Worm (Caenorhabditis elegans) whole organism, L4 larva: ENCODE measurements around the gene T19D12.6.
"Not testable (repeated sequence)": the region's sequence is repeated elsewhere in the genome, so short reads cannot be mapped to it uniquely, and the experiment has no call there.

Experiments
- D1046.2 ChIP-seq: fragments of 200-800 bp; sonication (Bioruptor generic); IDR thresholded peaks from 2 replicates; pipeline ENCODE4 v1.3.6; 2022; ENCODE audit warnings: missing genetic modification characterization, missing compliant biosample characterization
- F26F4.8 ChIP-seq: fragments of 200-800 bp; sonication (Bioruptor generic); conservative IDR thresholded peaks from 2 replicates; pipeline ENCODE4 v1.3.6; 2022; ENCODE audit warnings: missing genetic modification characterization, missing compliant biosample characterization
- F37D6.2 ChIP-seq: sonication (generic microtip); optimal IDR thresholded peaks from 2 replicates; lab custom pipeline; 2016; ENCODE audit warnings: mild to moderate bottlenecking, missing genetic modification characterization, missing compliant biosample characterization
- F49E8.2 ChIP-seq: sonication (generic microtip); optimal IDR thresholded peaks from 2 replicates; lab custom pipeline; 2016; ENCODE audit warnings: missing compliant biosample characterization, mild to moderate bottlenecking, missing genetic modification characterization, borderline replicate concordance
- Y105C5A.15 ChIP-seq: fragments of 200-800 bp; sonication (Bioruptor generic); IDR thresholded peaks from 2 replicates; pipeline ENCODE4 v1.3.6; 2022; ENCODE audit warnings: missing genetic modification characterization, missing compliant biosample characterization
- Y5F2A.4 ChIP-seq: fragments of 200-800 bp; sonication (Bioruptor generic); optimal IDR thresholded peaks from 2 replicates; lab custom pipeline; 2018; ENCODE audit warnings: mild to moderate bottlenecking, missing genetic modification characterization, missing compliant biosample characterization
- ZK337.2 ChIP-seq: fragments of 200-800 bp; sonication (Bioruptor generic); IDR thresholded peaks from 2 replicates; pipeline ENCODE4 v1.3.6; 2022; ENCODE audit warnings: missing genetic modification reagents, missing genetic modification characterization, missing compliant biosample characterization
- aha-1 ChIP-seq: fragments of 150-350 bp; peaks from one replicate; lab custom pipeline; 2014; ENCODE audit warnings: missing biosample characterization, missing genetic modification characterization
- arid-1 ChIP-seq: fragments of 200-800 bp; sonication (Bioruptor generic); conservative IDR thresholded peaks from 2 replicates; pipeline ENCODE4 v1.3.6; 2022; ENCODE audit warnings: missing genetic modification reagents, missing genetic modification characterization, missing compliant biosample characterization
- attf-4 ChIP-seq: sonication (generic microtip); optimal IDR thresholded peaks from 3 replicates; lab custom pipeline; 2017; ENCODE audit warnings: missing biosample characterization, missing genetic modification characterization
- ceh-20 ChIP-seq: fragments of 200-800 bp; sonication (Bioruptor generic); IDR thresholded peaks from 2 replicates; pipeline ENCODE4 v1.3.6; 2022; ENCODE audit warnings: missing genetic modification reagents, missing genetic modification characterization, missing compliant biosample characterization
- cey-2 ChIP-seq: sonication (generic microtip); optimal IDR thresholded peaks from 3 replicates; lab custom pipeline; 2017; ENCODE audit warnings: missing genetic modification characterization, mild to moderate bottlenecking, missing compliant biosample characterization, antibody characterized with exemption, borderline replicate concordance; ENCODE audit not compliant: insufficient read depth
- daf-16 ChIP-seq, 3 experiments: sonication (generic microtip); optimal IDR thresholded peaks; 2 replicates each; lab custom pipeline; 2016 to 2017; ENCODE audit warnings: missing genetic modification characterization in 3 of 3, missing genetic modification reagents in 3 of 3, mild to moderate bottlenecking in 2 of 3, missing compliant biosample characterization in 2 of 3, missing biosample characterization in 1 of 3, moderate library complexity in 1 of 3
- daf-19 ChIP-seq: fragments of 200-800 bp; sonication (Bioruptor generic); conservative IDR thresholded peaks from 2 replicates; pipeline ENCODE4 v1.3.6; 2022; ENCODE audit warnings: missing genetic modification characterization, missing compliant biosample characterization
- daf-8 ChIP-seq: fragments of 200-800 bp; sonication (Bioruptor generic); IDR thresholded peaks from 2 replicates; pipeline ENCODE4 v1.3.6; 2022; ENCODE audit warnings: missing genetic modification characterization, missing compliant biosample characterization
- dmd-6 ChIP-seq: fragments of 200-800 bp; sonication (Bioruptor generic); IDR thresholded peaks from 2 replicates; pipeline ENCODE4 v1.3.6; 2022; ENCODE audit warnings: missing genetic modification reagents, missing genetic modification characterization, missing compliant biosample characterization
- dmd-8 ChIP-seq: fragments of 200-800 bp; sonication (Bioruptor generic); IDR thresholded peaks from 2 replicates; pipeline ENCODE4 v1.3.6; 2022; ENCODE audit warnings: missing genetic modification characterization, missing compliant biosample characterization
- dmd-9 ChIP-seq: fragments of 200-800 bp; sonication (Bioruptor generic); IDR thresholded peaks from 2 replicates; pipeline ENCODE4 v1.3.6; 2022; ENCODE audit warnings: missing genetic modification reagents, missing genetic modification characterization, missing compliant biosample characterization
- duxl-1 ChIP-seq: sonication (generic microtip); optimal IDR thresholded peaks from 2 replicates; lab custom pipeline; 2016; ENCODE audit warnings: mild to moderate bottlenecking, missing genetic modification characterization, moderate library complexity, missing compliant biosample characterization; ENCODE audit not compliant: poor library complexity
- dve-1 ChIP-seq: sonication (generic microtip); optimal IDR thresholded peaks from 2 replicates; lab custom pipeline; 2017; ENCODE audit warnings: antibody characterized with exemption, mild to moderate bottlenecking, missing genetic modification characterization, missing compliant biosample characterization; ENCODE audit not compliant: insufficient read depth
- egl-27 ChIP-seq: sonication (generic microtip); optimal IDR thresholded peaks from 3 replicates; lab custom pipeline; 2017; ENCODE audit warnings: missing biosample characterization, missing genetic modification reagents, missing genetic modification characterization
- egl-43 ChIP-seq: fragments of 200-800 bp; sonication (Bioruptor generic); IDR thresholded peaks from 2 replicates; pipeline ENCODE4 v1.3.6; 2022; ENCODE audit warnings: missing genetic modification reagents, missing genetic modification characterization, missing compliant biosample characterization
- gei-8 ChIP-seq: fragments of 200-800 bp; sonication (Bioruptor generic); optimal IDR thresholded peaks from 2 replicates; lab custom pipeline; 2018; ENCODE audit warnings: mild to moderate bottlenecking, missing genetic modification characterization, missing compliant biosample characterization
- hif-1 ChIP-seq, 2 experiments: sonication (generic microtip); optimal IDR thresholded peaks; 2 replicates each; lab custom pipeline; 2016 to 2017; ENCODE audit warnings: missing compliant biosample characterization in 2 of 2, missing genetic modification characterization in 2 of 2, missing genetic modification reagents in 2 of 2, missing genotype in 2 of 2, mild to moderate bottlenecking in 1 of 2
- hlh-11 ChIP-seq: fragments of 200-800 bp; sonication (Bioruptor generic); optimal IDR thresholded peaks from 2 replicates; lab custom pipeline; 2018; ENCODE audit warnings: mild to moderate bottlenecking, missing genetic modification characterization, missing compliant biosample characterization
- lin-1 ChIP-seq: fragments of 200-800 bp; sonication (Bioruptor generic); IDR thresholded peaks from 2 replicates; pipeline ENCODE4 v1.3.6; 2022; ENCODE audit warnings: missing genetic modification reagents, missing genetic modification characterization, missing compliant biosample characterization
- lin-38 ChIP-seq: fragments of 200-800 bp; sonication (Bioruptor generic); IDR thresholded peaks from 2 replicates; pipeline ENCODE4 v1.3.6; 2022; ENCODE audit warnings: missing genetic modification reagents, missing genetic modification characterization, missing compliant biosample characterization
- lir-3 ChIP-seq: sonication (generic microtip); optimal IDR thresholded peaks from 2 replicates; lab custom pipeline; 2016; ENCODE audit warnings: mild to moderate bottlenecking, missing genetic modification characterization, missing compliant biosample characterization
- mdl-1 ChIP-seq, 2 experiments: fragments of 150-350 bp in 1 of 2; sonication (generic microtip) in 1 of 2; optimal IDR thresholded peaks; 2 replicates each; lab custom pipeline; 2014 to 2017; ENCODE audit warnings: missing biosample characterization in 2 of 2, missing genetic modification characterization in 2 of 2
- mep-1 ChIP-seq: fragments of 150-350 bp; sonication (generic microtip); optimal IDR thresholded peaks from 3 replicates; lab custom pipeline; 2014; ENCODE audit warnings: missing biosample characterization, missing genetic modification characterization
- nhr-25 ChIP-seq: sonication (generic microtip); optimal IDR thresholded peaks from 2 replicates; lab custom pipeline; 2017; ENCODE audit warnings: missing genetic modification characterization, mild to moderate bottlenecking, missing compliant biosample characterization, antibody characterized with exemption, moderate library complexity, borderline replicate concordance; ENCODE audit not compliant: insufficient read depth
- nhr-28 ChIP-seq: fragments of 150-350 bp; optimal IDR thresholded peaks from 2 replicates; lab custom pipeline; 2014; ENCODE audit warnings: missing biosample characterization, missing genetic modification characterization
- nhr-76 ChIP-seq: fragments of 150-350 bp; optimal IDR thresholded peaks from 2 replicates; lab custom pipeline; 2014; ENCODE audit warnings: missing biosample characterization, missing genetic modification characterization
- pqm-1 ChIP-seq: sonication (generic microtip); optimal IDR thresholded peaks from 2 replicates; lab custom pipeline; 2017; ENCODE audit warnings: missing biosample characterization, missing genetic modification characterization
- rbr-2 ChIP-seq: sonication (generic microtip); optimal IDR thresholded peaks from 2 replicates; lab custom pipeline; 2016; ENCODE audit warnings: missing genotype, missing genetic modification characterization, missing compliant biosample characterization
- sdz-12 ChIP-seq: fragments of 200-800 bp; sonication (Bioruptor generic); optimal IDR thresholded peaks from 2 replicates; lab custom pipeline; 2018; ENCODE audit warnings: mild to moderate bottlenecking, missing genetic modification characterization, missing compliant biosample characterization
- set-16 ChIP-seq: fragments of 200-800 bp; sonication (Bioruptor generic); IDR thresholded peaks from 2 replicates; pipeline ENCODE4 v1.3.6; 2022; ENCODE audit warnings: missing genetic modification reagents, missing genetic modification characterization, missing compliant biosample characterization
- spr-1 ChIP-seq: sonication (generic microtip); optimal IDR thresholded peaks from 2 replicates; lab custom pipeline; 2016; ENCODE audit warnings: mild to moderate bottlenecking, missing genetic modification characterization, missing compliant biosample characterization
- tra-1 ChIP-seq: fragments of 200-800 bp; sonication (Bioruptor generic); IDR thresholded peaks from 2 replicates; pipeline ENCODE4 v1.3.6; 2022; ENCODE audit warnings: missing genetic modification reagents, missing genetic modification characterization, missing compliant biosample characterization
- unc-62 ChIP-seq, 3 experiments: fragments of 150-350 bp in 1 of 3; sonication (generic microtip); optimal IDR thresholded peaks in 2 of 3; peaks in 1 of 3; 1 replicate in 1 of 3; 2 replicates in 2 of 3; lab custom pipeline; 2014 to 2017; ENCODE audit warnings: missing biosample characterization in 3 of 3, missing genetic modification characterization in 3 of 3, missing genetic modification reagents in 3 of 3, missing genotype in 1 of 3
- ztf-7 ChIP-seq: fragments of 150-350 bp; optimal IDR thresholded peaks from 2 replicates; lab custom pipeline; 2014; ENCODE audit warnings: missing biosample characterization, missing genetic modification characterization

T19D12.6 gene

DNA sequence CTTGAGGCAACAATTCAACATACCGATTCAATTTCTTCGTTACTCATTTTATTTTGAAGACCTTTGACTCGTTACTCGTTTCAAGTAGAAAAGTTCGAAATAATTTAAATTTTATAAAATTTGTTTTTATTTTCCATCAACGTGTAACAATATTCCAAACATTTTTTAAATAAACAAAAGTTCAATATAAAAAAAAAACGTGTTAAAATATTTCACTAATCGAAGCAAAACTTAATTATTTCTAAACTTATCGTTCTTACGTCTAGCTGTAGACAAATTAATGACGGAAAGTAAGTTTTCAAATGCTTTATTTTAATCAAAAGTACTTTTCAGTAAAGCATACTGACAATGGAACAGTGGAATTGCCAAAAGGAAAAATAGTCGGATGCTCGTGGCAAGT lies 15.7 kb downstream of the T19D12.6 start, which contains the start of the genes F54H5.5 and F54H5.2:
Gene F54H5.5, minus strand, starts transcription at position 101 of the 400 bp plus-strand sequence.
Gene F54H5.2, plus strand, starts transcription at position 303 of the 400 bp plus-strand sequence.
- TF ChIP-seq egl-43 (GFP tag; lab: Robert Waterston, UW); rbr-2 (tag; lab: Kevin White, UChicago); ZK337.2 (GFP tag; lab: Robert Waterston, UW): not testable (repeated sequence)

ce11 chrII:6625302-6625701 lies 17.6 kb downstream of the T19D12.6 start, which contains the start of gene F54H5.14:
Gene F54H5.14 (minus strand): TSS chrII:6625402.
- TF ChIP-seq dmd-6 (GFP tag; lab: Robert Waterston, UW) = no peak
- TF ChIP-seq egl-27 = no peak
- TF ChIP-seq egl-43 (GFP tag; lab: Robert Waterston, UW) = no peak
- TF ChIP-seq daf-16 (GFP tag; optimal IDR thresholded peaks at IDR 0.05; lab: Kevin White, UChicago) = no peak
- TF ChIP-seq daf-16 (tag; optimal IDR thresholded peaks at IDR 0.05; lab: Kevin White, UChicago) = peak; percentile 9
- no peak for TF ChIP-seq set-16
- TF ChIP-seq Y5F2A.4 (GFP tag; lab: Kevin White, UChicago) = no peak
- no peak for TF ChIP-seq F49E8.2
- TF ChIP-seq lir-3 = no peak
- TF ChIP-seq hif-1 (tag; optimal IDR thresholded peaks at IDR 0.05; lab: Kevin White, UChicago) = no peak
- TF ChIP-seq mep-1 (tag; lab: Kevin White, UChicago) = no peak
- peak; percentile 25 for TF ChIP-seq pqm-1 (tag; lab: Kevin White, UChicago)
- TF ChIP-seq dmd-8 (GFP tag; lab: Robert Waterston, UW) = no peak
- no peak for TF ChIP-seq Y105C5A.15 (GFP tag; lab: Robert Waterston, UW)
- TF ChIP-seq lin-1 = no peak
- TF ChIP-seq gei-8 (GFP tag; lab: Kevin White, UChicago) = no peak
- no peak for TF ChIP-seq attf-4 (tag; lab: Kevin White, UChicago)
- no peak for TF ChIP-seq sdz-12
- TF ChIP-seq D1046.2 = no peak
- peak; percentile 48 for TF ChIP-seq dve-1 (tag; lab: Kevin White, UChicago)
- TF ChIP-seq tra-1 (GFP tag; lab: Robert Waterston, UW) = no peak
- no peak for TF ChIP-seq dmd-9 (GFP tag; lab: Robert Waterston, UW)
- TF ChIP-seq daf-8 (GFP tag; lab: Robert Waterston, UW) = no peak

ce11 chrII:6621886-6622285 lies 21.0 kb downstream of the T19D12.6 start, which contains the start of gene F54H5.3:
Gene F54H5.3 (plus strand): TSS chrII:6622186.
- TF ChIP-seq nhr-25 (tag; lab: Kevin White, UChicago) (no peak), arid-1 (GFP tag; lab: Robert Waterston, UW) (no peak), F37D6.2 (no peak), daf-19 (GFP tag; lab: Robert Waterston, UW) (no peak), dmd-6 (GFP tag; lab: Robert Waterston, UW) (no peak), duxl-1 (no peak), ceh-20 (GFP tag; lab: Robert Waterston, UW) (no peak), nhr-76 (tag; lab: Kevin White, UChicago) (no peak)

ce11 chrII:6619007-6619406 lies 23.9 kb downstream of the T19D12.6 start:
- TF ChIP-seq cey-2 (tag; lab: Kevin White, UChicago) = peak; percentile 19
- TF ChIP-seq tra-1 (GFP tag; lab: Robert Waterston, UW) = 0 out of 2 replicates have a peak, but pooled peaks have one; percentile 38
- TF ChIP-seq F26F4.8 (GFP tag; lab: Robert Waterston, UW) = no peak
- TF ChIP-seq aha-1 (tag; lab: Kevin White, UChicago) = peak; percentile 23
- peak; percentile 37 for TF ChIP-seq nhr-28 (tag; lab: Kevin White, UChicago)
- TF ChIP-seq lin-38 (GFP tag; lab: Robert Waterston, UW) = no peak
- TF ChIP-seq ztf-7 = no peak
- TF ChIP-seq mdl-1 (tag; optimal IDR thresholded peaks at IDR 0.05; lab: Kevin White, UChicago) = peak in 1 of 2 experiments; percentile 18
- peak in 1 of 2 experiments; percentile 39 for TF ChIP-seq unc-62 (GFP tag; optimal IDR thresholded peaks at IDR 0.05 in 1 of 2; lab: Kevin White, UChicago)
- no peak for TF ChIP-seq unc-62 (tag; optimal IDR thresholded peaks at IDR 0.05; lab: Kevin White, UChicago)
- TF ChIP-seq hlh-11 = peak; percentile 19
- no peak for TF ChIP-seq spr-1 (tag; lab: Kevin White, UChicago)
- TF ChIP-seq dmd-9 (GFP tag; lab: Robert Waterston, UW) = no peak
